Fruit fly (Drosophila melanogaster): ENCODE results near the gene Akr1B.

DNA sequence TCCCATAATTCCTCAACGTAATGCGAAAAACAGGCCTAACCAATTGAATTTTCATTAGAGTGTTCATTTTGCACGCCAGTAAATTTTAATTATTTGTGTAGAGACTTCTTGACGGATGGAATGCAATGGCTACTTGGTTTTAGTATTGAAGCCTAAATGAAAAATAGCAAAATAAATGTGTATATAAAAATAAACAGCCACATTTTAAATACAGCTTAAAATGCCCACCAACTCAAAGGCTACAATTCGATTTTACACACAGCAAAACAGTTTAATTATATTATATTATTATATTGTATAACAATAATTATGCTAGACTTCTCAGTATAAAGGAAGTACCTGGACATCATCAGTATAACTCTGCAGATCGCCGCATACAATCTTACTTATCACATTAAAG is at the start of gene Akr1B:
- TF ChIP-seq HLH106 (tag; optimal IDR thresholded peaks at IDR 0.05) (no peak), Dif (GFP tag; optimal IDR thresholded peaks at IDR 0.05; ENCODE audit: partially characterized antibody) (no peak), Hr83 (GFP tag; optimal IDR thresholded peaks at IDR 0.05; ENCODE audit: poor library complexity, severe bottlenecking) (no peak), OdsH (GFP tag; optimal IDR thresholded peaks at IDR 0.05) (no peak), usp (GFP tag; optimal IDR thresholded peaks at IDR 0.05) (no peak), psq (GFP tag; optimal IDR thresholded peaks at IDR 0.05) (no peak), Hr78 (GFP tag; optimal IDR thresholded peaks at IDR 0.05) (no peak)

Data from whole organism, wandering third instar larva.